Fruit fly (Drosophila melanogaster): Measurements from ENCODE around the gene unc-4.

DNA sequence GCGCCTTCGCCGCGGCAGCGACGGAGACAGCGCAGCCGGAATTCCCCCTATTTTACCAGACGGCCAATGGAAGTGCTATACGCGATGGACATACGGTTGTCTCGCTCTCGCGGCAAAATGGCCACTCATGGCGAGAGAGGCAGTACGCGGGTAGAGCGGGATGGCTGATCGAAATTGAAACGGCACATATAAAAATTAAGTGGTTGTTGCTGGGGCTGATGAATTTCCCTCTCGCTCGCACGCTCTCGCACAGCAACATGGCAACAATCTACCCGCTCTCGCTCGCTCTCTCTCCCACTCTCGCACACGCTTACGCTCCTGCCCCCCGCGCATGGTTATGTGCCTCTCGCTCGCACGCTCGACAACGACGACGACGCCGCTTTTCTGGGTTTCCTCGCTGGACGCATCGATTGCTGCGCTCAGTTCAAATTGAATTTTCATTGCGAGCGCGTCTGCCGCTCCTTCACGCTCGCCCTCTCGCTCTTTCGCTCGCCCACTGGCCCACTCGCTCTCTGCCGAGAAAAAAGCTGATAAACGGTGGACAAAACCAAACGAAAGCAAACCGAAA, at the start of gene unc-4:
- no peak for TF ChIP-seq psq (optimal IDR thresholded peaks at IDR 0.05)
- TF ChIP-seq usp (GFP tag; optimal IDR thresholded peaks at IDR 0.05): no peak
- no peak for TF ChIP-seq pan (optimal IDR thresholded peaks at IDR 0.05)
- peak; percentile 90 for TF ChIP-seq Dll (optimal IDR thresholded peaks at IDR 0.05)
- peak; percentile 100 for TF ChIP-seq CG8478 (optimal IDR thresholded peaks at IDR 0.05)
- TF ChIP-seq EcR (GFP tag; optimal IDR thresholded peaks at IDR 0.05): no peak
